Fruit fly (Drosophila melanogaster) whole organism, prepupa: ENCODE measurements around the gene ppan.

Experiments
- Blimp-1 ChIP-seq: fragments of 200-800 bp; sonication (Bioruptor generic); optimal IDR thresholded peaks from 3 replicates; lab custom pipeline; 2017; ENCODE audit warnings: missing biosample characterization, missing genetic modification characterization, mild to moderate bottlenecking, moderate library complexity, missing genetic modification reagents
- CG10631 ChIP-seq: fragments of 200-800 bp; sonication (Bioruptor generic); optimal IDR thresholded peaks from 2 replicates; lab custom pipeline; 2016; ENCODE audit warnings: missing biosample characterization, missing genetic modification characterization
- CG11294 ChIP-seq: fragments of 200-800 bp; sonication (Bioruptor generic); IDR thresholded peaks from 2 replicates; pipeline ENCODE4 v1.3.6; 2022; ENCODE audit warnings: missing biosample characterization, missing genetic modification characterization
- CG11762 ChIP-seq: fragments of 200-800 bp; sonication (Bioruptor generic); optimal IDR thresholded peaks from 3 replicates; lab custom pipeline; 2016; ENCODE audit warnings: missing biosample characterization, missing genetic modification characterization; ENCODE audit not compliant: insufficient read depth
- CG1621 ChIP-seq: fragments of 200-800 bp; sonication (Bioruptor generic); optimal IDR thresholded peaks from 3 replicates; lab custom pipeline; 2018; ENCODE audit warnings: missing biosample characterization, mild to moderate bottlenecking, missing genetic modification characterization
- CG31627 ChIP-seq: fragments of 200-800 bp; sonication (Bioruptor generic); optimal IDR thresholded peaks from 3 replicates; lab custom pipeline; 2016; ENCODE audit warnings: missing biosample characterization, missing genetic modification characterization
- CG32006 ChIP-seq: fragments of 200-800 bp; sonication (Bioruptor generic); optimal IDR thresholded peaks from 3 replicates; lab custom pipeline; 2017; ENCODE audit warnings: missing biosample characterization, mild to moderate bottlenecking, missing genetic modification characterization
- CG3919 ChIP-seq: fragments of 200-800 bp; sonication (Bioruptor generic); optimal IDR thresholded peaks from 3 replicates; lab custom pipeline; 2016; ENCODE audit warnings: missing biosample characterization, missing genetic modification characterization
- CG4318 ChIP-seq: fragments of 200-800 bp; sonication (Bioruptor generic); optimal IDR thresholded peaks from 3 replicates; lab custom pipeline; 2017; ENCODE audit warnings: missing biosample characterization, mild to moderate bottlenecking, missing genetic modification characterization
- CG6792 ChIP-seq: fragments of 200-800 bp; sonication (Bioruptor generic); optimal IDR thresholded peaks from 3 replicates; lab custom pipeline; 2016; ENCODE audit warnings: missing biosample characterization, missing genetic modification characterization
- CG6808 ChIP-seq: fragments of 200-800 bp; sonication (Bioruptor generic); optimal IDR thresholded peaks from 3 replicates; lab custom pipeline; 2017; ENCODE audit warnings: missing biosample characterization, missing genetic modification characterization, mild to moderate bottlenecking, moderate library complexity, missing genetic modification reagents
- CG6854 ChIP-seq: fragments of 200-800 bp; sonication (Bioruptor generic); optimal IDR thresholded peaks from 2 replicates; lab custom pipeline; 2017; ENCODE audit warnings: missing biosample characterization, mild to moderate bottlenecking, missing genetic modification characterization
- CG7368 ChIP-seq: fragments of 200-800 bp; sonication (Bioruptor generic); optimal IDR thresholded peaks from 3 replicates; lab custom pipeline; 2016; ENCODE audit warnings: missing biosample characterization, missing genetic modification characterization
- CG8319 ChIP-seq: fragments of 200-800 bp; sonication (Bioruptor generic); optimal IDR thresholded peaks from 3 replicates; lab custom pipeline; 2016; ENCODE audit warnings: missing biosample characterization, missing genetic modification characterization
- CG8632 ChIP-seq: fragments of 200-800 bp; sonication (Bioruptor generic); optimal IDR thresholded peaks from 3 replicates; lab custom pipeline; 2016; ENCODE audit warnings: missing biosample characterization, missing genetic modification characterization
- CG9139 ChIP-seq: fragments of 200-800 bp; sonication (Bioruptor generic); optimal IDR thresholded peaks from 3 replicates; lab custom pipeline; 2017; ENCODE audit warnings: missing biosample characterization, mild to moderate bottlenecking, missing genetic modification characterization
- Eip75B ChIP-seq: fragments of 200-800 bp; sonication (Bioruptor generic); optimal IDR thresholded peaks from 3 replicates; lab custom pipeline; 2016; ENCODE audit warnings: missing biosample characterization, missing genetic modification characterization
- Eip78C ChIP-seq: fragments of 200-800 bp; sonication (Bioruptor generic); peaks from one replicate; lab custom pipeline; 2016; ENCODE audit warnings: missing biosample characterization, missing genetic modification characterization
- Eip93F ChIP-seq: fragments of 200-800 bp; sonication (Bioruptor generic); optimal IDR thresholded peaks from 2 replicates; lab custom pipeline; 2016; ENCODE audit warnings: missing biosample characterization, mild to moderate bottlenecking, missing genetic modification characterization
- Ets21C ChIP-seq: fragments of 200-800 bp; sonication (Bioruptor generic); optimal IDR thresholded peaks from 3 replicates; lab custom pipeline; 2016; ENCODE audit warnings: missing biosample characterization, missing genetic modification characterization
- Ets96B ChIP-seq: fragments of 200-800 bp; optimal IDR thresholded peaks from 2 replicates; lab custom pipeline; 2019; ENCODE audit warnings: missing biosample characterization, mild to moderate bottlenecking, missing genetic modification characterization, moderate library complexity
- Hr38 ChIP-seq: sonication (Bioruptor generic); optimal IDR thresholded peaks from 2 replicates; lab custom pipeline; 2016; ENCODE audit warnings: missing biosample characterization, missing genetic modification characterization
- Hr39 ChIP-seq: fragments of 200-800 bp; sonication (Bioruptor generic); optimal IDR thresholded peaks from 2 replicates; lab custom pipeline; 2016; ENCODE audit warnings: missing biosample characterization, missing genetic modification characterization
- Hr4 ChIP-seq: fragments of 200-800 bp; sonication (Bioruptor generic); optimal IDR thresholded peaks from 3 replicates; lab custom pipeline; 2016; ENCODE audit warnings: missing biosample characterization, missing genetic modification characterization
- Lpt ChIP-seq: fragments of 200-800 bp; sonication (Bioruptor generic); optimal IDR thresholded peaks from 3 replicates; lab custom pipeline; 2016; ENCODE audit warnings: missing biosample characterization, missing genetic modification characterization
- Met ChIP-seq: fragments of 200-800 bp; sonication (Bioruptor generic); optimal IDR thresholded peaks from 3 replicates; lab custom pipeline; 2016; ENCODE audit warnings: missing biosample characterization, missing genetic modification characterization
- OdsH ChIP-seq: fragments of 200-800 bp; sonication (Bioruptor generic); optimal IDR thresholded peaks from 3 replicates; lab custom pipeline; 2016; ENCODE audit warnings: missing biosample characterization, missing genetic modification characterization
- Smox ChIP-seq: fragments of 200-800 bp; sonication (Bioruptor generic); optimal IDR thresholded peaks from 3 replicates; lab custom pipeline; 2016; ENCODE audit warnings: missing biosample characterization, missing genetic modification characterization
- Sox14 ChIP-seq: fragments of 200-800 bp; sonication (Bioruptor generic); optimal IDR thresholded peaks from 3 replicates; lab custom pipeline; 2016; ENCODE audit warnings: missing biosample characterization, missing genetic modification characterization
- Sox15 ChIP-seq: fragments of 200-800 bp; sonication (Bioruptor generic); optimal IDR thresholded peaks from 3 replicates; lab custom pipeline; 2016; ENCODE audit warnings: missing biosample characterization, missing genetic modification characterization
- achi ChIP-seq: fragments of 200-800 bp; sonication (Bioruptor generic); optimal IDR thresholded peaks from 3 replicates; lab custom pipeline; 2016; ENCODE audit warnings: missing biosample characterization, missing genetic modification characterization
- acj6 ChIP-seq: fragments of 200-800 bp; sonication (Bioruptor generic); optimal IDR thresholded peaks from 3 replicates; lab custom pipeline; 2016; ENCODE audit warnings: missing biosample characterization, missing genetic modification characterization
- dac ChIP-seq: fragments of 200-800 bp; sonication (Bioruptor generic); optimal IDR thresholded peaks from 2 replicates; lab custom pipeline; 2017; ENCODE audit warnings: missing biosample characterization, mild to moderate bottlenecking, missing genetic modification characterization
- dsx ChIP-seq: fragments of 200-800 bp; optimal IDR thresholded peaks from 3 replicates; lab custom pipeline; 2019; ENCODE audit warnings: missing biosample characterization, mild to moderate bottlenecking, missing genetic modification characterization, moderate library complexity; ENCODE audit not compliant: poor library complexity, severe bottlenecking
- eg ChIP-seq: fragments of 200-800 bp; sonication (Bioruptor generic); IDR thresholded peaks from 3 replicates; pipeline ENCODE4 v1.3.6; 2022; ENCODE audit warnings: missing biosample characterization, missing genetic modification characterization
- esn ChIP-seq: fragments of 200-800 bp; sonication (Bioruptor generic); optimal IDR thresholded peaks from 2 replicates; lab custom pipeline; 2016; ENCODE audit warnings: missing biosample characterization, mild to moderate bottlenecking, missing genetic modification characterization, moderate library complexity
- fd85E ChIP-seq: fragments of 200-800 bp; sonication (Bioruptor generic); optimal IDR thresholded peaks from 3 replicates; lab custom pipeline; 2016; ENCODE audit warnings: missing biosample characterization, missing genetic modification characterization
- fkh ChIP-seq: fragments of 200-800 bp; sonication (Bioruptor generic); optimal IDR thresholded peaks from 3 replicates; lab custom pipeline; 2017; ENCODE audit warnings: missing biosample characterization, mild to moderate bottlenecking, missing genetic modification characterization, moderate library complexity
- lz ChIP-seq: fragments of 200-800 bp; sonication (Bioruptor generic); optimal IDR thresholded peaks from 3 replicates; lab custom pipeline; 2016; ENCODE audit warnings: missing biosample characterization, missing genetic modification characterization
- net ChIP-seq: fragments of 200-800 bp; sonication (Bioruptor generic); optimal IDR thresholded peaks from 3 replicates; lab custom pipeline; 2016; ENCODE audit warnings: missing biosample characterization, missing genetic modification characterization
- pdm3 ChIP-seq: fragments of 200-800 bp; sonication (Bioruptor generic); optimal IDR thresholded peaks from 3 replicates; lab custom pipeline; 2016; ENCODE audit warnings: missing biosample characterization, missing genetic modification characterization
- salr ChIP-seq, 2 experiments: fragments of 200-800 bp; sonication (Bioruptor generic); optimal IDR thresholded peaks; 3 replicates each; lab custom pipeline; 2016 to 2018; ENCODE audit warnings: missing biosample characterization in 2 of 2, missing genetic modification characterization in 2 of 2, mild to moderate bottlenecking in 1 of 2
- spab ChIP-seq: fragments of 200-800 bp; sonication (Bioruptor generic); optimal IDR thresholded peaks from 2 replicates; lab custom pipeline; 2017; ENCODE audit warnings: missing biosample characterization, mild to moderate bottlenecking, missing genetic modification characterization, missing genetic modification reagents
- svp ChIP-seq: fragments of 200-800 bp; sonication (Bioruptor generic); peaks from one replicate; lab custom pipeline; 2016; ENCODE audit warnings: missing biosample characterization, missing genetic modification characterization
- topi ChIP-seq: fragments of 200-800 bp; sonication (Bioruptor generic); optimal IDR thresholded peaks from 3 replicates; lab custom pipeline; 2016; ENCODE audit warnings: missing biosample characterization, missing genetic modification characterization
- vri ChIP-seq: fragments of 200-800 bp; sonication (Bioruptor generic); optimal IDR thresholded peaks from 3 replicates; lab custom pipeline; 2016; ENCODE audit warnings: missing biosample characterization, mild to moderate bottlenecking, missing genetic modification characterization

Gene ppan

dm6 chr3R:21111046-21111480 is 5.0 kb upstream of the ppan start, which contains the start of gene Rab11 (continued):
- TF ChIP-seq CG1621 (tag; lab: Kevin White, UChicago) (no peak), CG8632 (GFP tag; lab: Kevin White, UChicago) (peak; percentile 11), lz (GFP tag; lab: Kevin White, UChicago) (peak; percentile 45), achi (GFP tag; lab: Kevin White, UChicago) (peak; percentile 15), Lpt (GFP tag; lab: Kevin White, UChicago) (no peak), Eip78C (peak; percentile 49), CG7368 (GFP tag; lab: Kevin White, UChicago) (no peak), CG6792 (GFP tag; lab: Kevin White, UChicago) (peak; percentile 31), CG4318 (GFP tag; lab: Kevin White, UChicago) (no peak), CG8319 (no peak), Blimp-1 (GFP tag; lab: Kevin White, UChicago) (no peak), CG31627 (GFP tag; lab: Kevin White, UChicago) (peak; percentile 48), topi (GFP tag; lab: Kevin White, UChicago) (peak; percentile 54), Met (peak; percentile 47)
- TF ChIP-seq, all 60 proteins: peak for 24

- TF ChIP-seq lz (GFP tag; lab: Kevin White, UChicago), result peak; percentile 42
- TF ChIP-seq CG32006, result peak; percentile 78
- no peak for TF ChIP-seq vri
- no peak for TF ChIP-seq fd85E (GFP tag; lab: Kevin White, UChicago)
- peak; percentile 39 for TF ChIP-seq achi (GFP tag; lab: Kevin White, UChicago)
- peak; percentile 56 for TF ChIP-seq Hr39 (GFP tag; lab: Kevin White, UChicago)
- peak; percentile 26 for TF ChIP-seq net (GFP tag; lab: Kevin White, UChicago)
- peak; percentile 5 for TF ChIP-seq CG7368 (GFP tag; lab: Kevin White, UChicago)
- peak; percentile 54 for TF ChIP-seq Smox (GFP tag; lab: Kevin White, UChicago)
- peak; percentile 10 for TF ChIP-seq CG11762 (GFP tag; lab: Kevin White, UChicago)
- TF ChIP-seq Hr4 (GFP tag; lab: Kevin White, UChicago), result peak; percentile 64
- TF ChIP-seq dsx (GFP tag; lab: Kevin White, UChicago), result no peak
- no peak; the same call in 2 of the 3 replicates for TF ChIP-seq eg (GFP tag; lab: Robert Waterston, UW)
- peak in 1 of 2 experiments; percentile 12 for TF ChIP-seq salr (GFP tag; optimal IDR thresholded peaks at IDR 0.05; lab: Kevin White, UChicago)
- no peak for TF ChIP-seq Ets21C (GFP tag; lab: Kevin White, UChicago)
- peak; percentile 6 for TF ChIP-seq Ets96B (tag; lab: Kevin White, UChicago)
- peak; percentile 51 for TF ChIP-seq acj6 (GFP tag; lab: Kevin White, UChicago)
- TF ChIP-seq CG1621 (tag; lab: Kevin White, UChicago), result no peak
- TF ChIP-seq Eip93F, result peak; percentile 61
- TF ChIP-seq CG31627 (GFP tag; lab: Kevin White, UChicago), result peak; percentile 67
- TF ChIP-seq CG4318 (GFP tag; lab: Kevin White, UChicago), result peak; percentile 42
- peak; percentile 69 for TF ChIP-seq esn (GFP tag; lab: Kevin White, UChicago)
- peak; percentile 41 for TF ChIP-seq dac (GFP tag; lab: Kevin White, UChicago)
- TF ChIP-seq Lpt (GFP tag; lab: Kevin White, UChicago), result peak; percentile 40
- peak; percentile 23 for TF ChIP-seq CG6792 (GFP tag; lab: Kevin White, UChicago)
- peak; percentile 52 for TF ChIP-seq topi (GFP tag; lab: Kevin White, UChicago)
- peak; percentile 80 for TF ChIP-seq Sox14 (GFP tag; lab: Kevin White, UChicago)
- TF ChIP-seq CG8632 (GFP tag; lab: Kevin White, UChicago), result peak; percentile 7
- no peak for TF ChIP-seq CG9139
- peak; percentile 89 for TF ChIP-seq svp (GFP tag; lab: Kevin White, UChicago)
- peak; percentile 49 for TF ChIP-seq Eip75B (GFP tag; lab: Kevin White, UChicago)
- TF ChIP-seq OdsH (GFP tag; lab: Kevin White, UChicago), result peak; percentile 47
- peak; percentile 83 for TF ChIP-seq Eip78C
- peak; percentile 49 for TF ChIP-seq Sox15 (GFP tag; lab: Kevin White, UChicago)
- TF ChIP-seq fkh (GFP tag; lab: Kevin White, UChicago), result no peak
- TF ChIP-seq pdm3 (GFP tag; lab: Kevin White, UChicago), result no peak
- no peak for TF ChIP-seq spab (GFP tag; lab: Kevin White, UChicago)
- TF ChIP-seq CG6854, result no peak
- TF ChIP-seq CG6808 (GFP tag; lab: Kevin White, UChicago), result peak; percentile 28
- no peak for TF ChIP-seq CG11294 (GFP tag; lab: Robert Waterston, UW)
- TF ChIP-seq Blimp-1 (GFP tag; lab: Kevin White, UChicago), result peak; percentile 6
- TF ChIP-seq CG3919 (GFP tag; lab: Kevin White, UChicago), result peak; percentile 49
- no peak for TF ChIP-seq CG10631 (GFP tag; lab: Kevin White, UChicago)
- no peak for TF ChIP-seq Hr38
These were observed 3.9 kb upstream of the ppan start for dm6 chr3R:21111964-21112740.
